Worm (Caenorhabditis elegans) whole organism, L3 larva: Measurements from ENCODE around the gene fbxb-95.

Experiments used
- ama-1 ChIP-seq: fragments of 150-350 bp; optimal IDR thresholded peaks from 2 replicates; lab custom pipeline; 2018
- ceh-28 ChIP-seq: fragments of 150-350 bp; optimal IDR thresholded peaks from 2 replicates; lab custom pipeline; 2014; ENCODE audit warnings: missing biosample characterization, missing genetic modification reagents, missing genetic modification characterization
- ceh-82 ChIP-seq: fragments of 150-350 bp; optimal IDR thresholded peaks from 2 replicates; lab custom pipeline; 2014; ENCODE audit warnings: missing biosample characterization, missing genetic modification characterization
- elt-2 ChIP-seq: sonication (generic microtip); optimal IDR thresholded peaks from 2 replicates; lab custom pipeline; 2016; ENCODE audit warnings: missing genetic modification reagents, mild to moderate bottlenecking, missing genetic modification characterization, missing compliant biosample characterization
- elt-3 ChIP-seq, 3 experiments: fragments of 150-350 bp in 1 of 3; sonication (generic microtip) in 2 of 3; optimal IDR thresholded peaks; 2 replicates in 2 of 3; 4 replicates in 1 of 3; lab custom pipeline; 2014 to 2017; ENCODE audit warnings: missing biosample characterization in 3 of 3, missing genetic modification characterization in 3 of 3
- fos-1 ChIP-seq: fragments of 150-350 bp; optimal IDR thresholded peaks from 2 replicates; lab custom pipeline; 2014; ENCODE audit warnings: missing biosample characterization, missing genetic modification characterization
- jun-1 ChIP-seq: fragments of 150-350 bp; optimal IDR thresholded peaks from 2 replicates; lab custom pipeline; 2014; ENCODE audit warnings: missing biosample characterization, missing genetic modification reagents, missing genetic modification characterization
- nhr-11 ChIP-seq: fragments of 150-350 bp; optimal IDR thresholded peaks from 2 replicates; lab custom pipeline; 2014; ENCODE audit warnings: missing biosample characterization, missing genetic modification characterization
- nhr-23 ChIP-seq: fragments of 150-350 bp; optimal IDR thresholded peaks from 2 replicates; lab custom pipeline; 2014; ENCODE audit warnings: missing biosample characterization, missing genetic modification reagents, missing genetic modification characterization
- snpc-4 ChIP-seq: fragments of 150-350 bp; optimal IDR thresholded peaks from 2 replicates; lab custom pipeline; 2014; ENCODE audit warnings: missing biosample characterization, missing genetic modification characterization
- unc-39 ChIP-seq: sonication (generic microtip); optimal IDR thresholded peaks from 4 replicates; lab custom pipeline; 2017; ENCODE audit warnings: missing biosample characterization, missing genetic modification characterization

- TF ChIP-seq elt-3 (tag; optimal IDR thresholded peaks at IDR 0.05; lab: Kevin White, UChicago) (no peak), ceh-28 (tag; lab: Kevin White, UChicago) (no peak), nhr-23 (tag; lab: Kevin White, UChicago) (no peak), ama-1 (lab: Kevin White, UChicago) (no peak), nhr-11 (tag; lab: Kevin White, UChicago) (no peak), elt-2 (tag; lab: Kevin White, UChicago) (peak; percentile 8), fos-1 (tag; lab: Kevin White, UChicago) (no peak), snpc-4 (tag; lab: Kevin White, UChicago) (no peak), jun-1 (tag; lab: Kevin White, UChicago) (no peak), ceh-82 (tag; lab: Kevin White, UChicago) (no peak), unc-39 (tag; lab: Kevin White, UChicago) (no peak)
These were observed 18.0 kb upstream of the fbxb-95 start, which contains the start of gene T08E11.1 for ce11 chrII:1836204-1836603.
